Worm (Caenorhabditis elegans): ENCODE results near the gene C09G9.8.

DNA sequence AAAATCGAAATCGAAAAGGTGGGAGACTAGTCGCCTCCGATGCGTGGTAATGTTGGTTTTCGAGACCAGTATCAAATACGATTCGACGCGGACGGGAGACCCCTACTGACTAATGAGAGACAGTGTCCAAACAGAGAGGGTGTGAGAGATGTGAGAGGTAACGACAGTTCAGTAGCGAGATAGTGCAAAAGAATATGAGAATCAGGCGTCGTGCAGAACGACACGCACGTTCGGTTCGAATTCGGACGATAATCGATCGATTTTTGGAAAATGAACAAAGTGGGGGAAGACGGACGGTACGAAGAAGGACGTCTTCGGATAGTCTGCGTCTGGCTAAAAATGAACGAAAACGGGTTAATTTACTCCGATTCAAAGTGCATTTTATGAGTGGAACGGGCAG, 40.7 kb downstream of the C09G9.8 start, which contains the start of gene D1046.16:
- TF ChIP-seq mml-1 (tag; optimal IDR thresholded peaks at IDR 0.05), result no peak
- peak; percentile 20 for TF ChIP-seq snpc-4 (tag; optimal IDR thresholded peaks at IDR 0.05)
- no peak for TF ChIP-seq unc-39 (tag; optimal IDR thresholded peaks at IDR 0.05)
- TF ChIP-seq pha-4 (tag; optimal IDR thresholded peaks at IDR 0.05), result peak; percentile 42
- no peak for TF ChIP-seq tbx-2 (tag; optimal IDR thresholded peaks at IDR 0.05)
- no peak for TF ChIP-seq skn-1 (tag; optimal IDR thresholded peaks at IDR 0.05)
- no peak for TF ChIP-seq zag-1 (tag; optimal IDR thresholded peaks at IDR 0.05)
- peak; percentile 20 for TF ChIP-seq nfya-1 (tag; optimal IDR thresholded peaks at IDR 0.05; ENCODE audit: insufficient read depth)
- no peak for TF ChIP-seq ama-1 (optimal IDR thresholded peaks at IDR 0.05)
- no peak for TF ChIP-seq fos-1 (tag; optimal IDR thresholded peaks at IDR 0.05)
- TF ChIP-seq nhr-76 (tag; optimal IDR thresholded peaks at IDR 0.05), result no peak
